Fruit fly (Drosophila melanogaster) whole organism, embryonic: ENCODE measurements around the gene CG14286.

Source experiments
- Asciz ChIP-seq: fragments of 200-800 bp; sonication (Bioruptor generic); optimal IDR thresholded peaks from 2 replicates; lab custom pipeline; 2017; ENCODE audit warnings: missing biosample characterization, mild to moderate bottlenecking, missing genetic modification characterization, missing genetic modification reagents
- Bgb ChIP-seq: fragments of 200-800 bp; sonication (Bioruptor generic); IDR thresholded peaks from 2 replicates; pipeline ENCODE4 v1.3.6; 2022; ENCODE audit warnings: missing biosample characterization, missing genetic modification characterization; ENCODE audit not compliant: partially characterized antibody
- CG10209 ChIP-seq: fragments of 200-800 bp; sonication (Bioruptor generic); optimal IDR thresholded peaks from 3 replicates; lab custom pipeline; 2017; ENCODE audit warnings: missing biosample characterization, mild to moderate bottlenecking, missing genetic modification characterization, missing genetic modification reagents
- CG10654 ChIP-seq: fragments of 200-800 bp; sonication (Bioruptor generic); optimal IDR thresholded peaks from 2 replicates; lab custom pipeline; 2016; ENCODE audit warnings: missing biosample characterization, missing genetic modification characterization
- CG11456 ChIP-seq: fragments of 200-800 bp; sonication (Bioruptor generic); IDR thresholded peaks from 3 replicates; pipeline ENCODE4 v1.3.6; 2022; ENCODE audit warnings: missing biosample characterization, missing genetic modification characterization
- CG11560 ChIP-seq: fragments of 200-800 bp; sonication (Bioruptor generic); IDR thresholded peaks from 3 replicates; pipeline ENCODE4 v1.3.6; 2022; ENCODE audit warnings: missing biosample characterization, missing genetic modification characterization
- CG12071 ChIP-seq: fragments of 200-800 bp; sonication (Bioruptor generic); optimal IDR thresholded peaks from 3 replicates; lab custom pipeline; 2018; ENCODE audit warnings: missing biosample characterization, mild to moderate bottlenecking, missing genetic modification characterization
- CG12659 ChIP-seq: fragments of 200-800 bp; sonication (Bioruptor generic); optimal IDR thresholded peaks from 3 replicates; lab custom pipeline; 2017; ENCODE audit warnings: mild to moderate bottlenecking, missing biosample characterization, missing genetic modification reagents, missing genetic modification characterization
- CG13424 ChIP-seq: fragments of 200-800 bp; sonication (Bioruptor generic); optimal IDR thresholded peaks from 2 replicates; lab custom pipeline; 2019; ENCODE audit warnings: missing biosample characterization, mild to moderate bottlenecking, missing genetic modification characterization, moderate library complexity
- CG17385 ChIP-seq: fragments of 200-800 bp; sonication (Bioruptor generic); optimal IDR thresholded peaks from 3 replicates; lab custom pipeline; 2018; ENCODE audit warnings: missing biosample characterization, mild to moderate bottlenecking, missing genetic modification characterization
- CG17829 ChIP-seq: fragments of 200-800 bp; optimal IDR thresholded peaks from 2 replicates; lab custom pipeline; 2019; ENCODE audit warnings: missing biosample characterization, mild to moderate bottlenecking, missing genetic modification characterization, moderate library complexity
- CG2678 ChIP-seq: fragments of 200-800 bp; sonication (Bioruptor generic); optimal IDR thresholded peaks from 3 replicates; lab custom pipeline; 2019; ENCODE audit warnings: missing biosample characterization, mild to moderate bottlenecking, missing genetic modification characterization, moderate library complexity
- CG2889 ChIP-seq: fragments of 200-800 bp; sonication (Bioruptor generic); IDR thresholded peaks from 3 replicates; pipeline ENCODE4 v1.3.6; 2022; ENCODE audit warnings: missing biosample characterization, missing genetic modification characterization
- CG31365 ChIP-seq: fragments of 200-800 bp; sonication (Bioruptor generic); optimal IDR thresholded peaks from 2 replicates; lab custom pipeline; 2018; ENCODE audit warnings: missing biosample characterization, mild to moderate bottlenecking, missing genetic modification characterization
- CG32532 ChIP-seq: fragments of 200-800 bp; sonication (Bioruptor generic); IDR thresholded peaks from 2 replicates; pipeline ENCODE4 v1.3.6; 2022; ENCODE audit warnings: missing biosample characterization, missing genetic modification characterization
- CG32767 ChIP-seq: fragments of 200-800 bp; sonication (Bioruptor generic); IDR thresholded peaks from 2 replicates; pipeline ENCODE4 v1.3.6; 2022; ENCODE audit warnings: missing biosample characterization, missing genetic modification characterization
- CG33213 ChIP-seq: fragments of 200-800 bp; sonication (Bioruptor generic); optimal IDR thresholded peaks from 3 replicates; lab custom pipeline; 2016; ENCODE audit warnings: missing biosample characterization, missing genetic modification characterization
- CG3847 ChIP-seq: fragments of 200-800 bp; sonication (Bioruptor generic); IDR thresholded peaks from 2 replicates; pipeline ENCODE4 v1.3.6; 2022; ENCODE audit warnings: missing biosample characterization, missing genetic modification characterization
- CG4282 ChIP-seq: fragments of 200-800 bp; sonication (Bioruptor generic); optimal IDR thresholded peaks from 2 replicates; lab custom pipeline; 2016; ENCODE audit warnings: missing biosample characterization, missing genetic modification characterization
- CG4360 ChIP-seq: fragments of 200-800 bp; sonication (Bioruptor generic); IDR thresholded peaks from 2 replicates; pipeline ENCODE4 v1.3.6; 2022; ENCODE audit warnings: missing biosample characterization, missing genetic modification characterization
- CG8924 ChIP-seq: fragments of 200-800 bp; optimal IDR thresholded peaks from 3 replicates; lab custom pipeline; 2019; ENCODE audit warnings: missing biosample characterization, mild to moderate bottlenecking, missing genetic modification characterization, moderate library complexity
- CG9609 ChIP-seq: fragments of 200-800 bp; sonication (Bioruptor generic); optimal IDR thresholded peaks from 3 replicates; lab custom pipeline; 2016; ENCODE audit warnings: missing biosample characterization, missing genetic modification characterization
- CG9932 ChIP-seq: fragments of 200-800 bp; sonication (Bioruptor generic); IDR thresholded peaks from 2 replicates; pipeline ENCODE4 v1.3.6; 2022; ENCODE audit warnings: missing biosample characterization, missing genetic modification characterization
- Camta ChIP-seq: fragments of 200-800 bp; sonication (Bioruptor generic); optimal IDR thresholded peaks from 2 replicates; lab custom pipeline; 2016; ENCODE audit warnings: missing biosample characterization, missing genetic modification characterization
- Hr39 ChIP-seq: fragments of >200 bp; optimal IDR thresholded peaks from 2 replicates; lab custom pipeline; 2017
- Kr ChIP-seq: fragments of 200-800 bp; sonication (Bioruptor generic); optimal IDR thresholded peaks from 2 replicates; lab custom pipeline; 2017; ENCODE audit warnings: missing biosample characterization, mild to moderate bottlenecking, missing genetic modification characterization
- Lpt ChIP-seq: fragments of >200 bp; optimal IDR thresholded peaks from 2 replicates; lab custom pipeline; 2018; ENCODE audit warnings: missing biosample characterization, missing genetic modification characterization
- Optix ChIP-seq: fragments of 200-800 bp; sonication (Bioruptor generic); IDR thresholded peaks from 3 replicates; pipeline ENCODE4 v1.3.6; 2022; ENCODE audit warnings: missing biosample characterization, missing genetic modification characterization
- Trl ChIP-seq, 3 experiments: fragments of >200 bp in 2 of 3; fragments of 200-800 bp in 1 of 3; sonication (Bioruptor generic) in 1 of 3; optimal IDR thresholded peaks; 2 replicates in 1 of 3; 3 replicates in 2 of 3; lab custom pipeline; 2016 to 2017; ENCODE audit warnings: missing biosample characterization in 1 of 3, missing genetic modification characterization in 1 of 3
- ase ChIP-seq: fragments of 200-800 bp; sonication (Bioruptor generic); IDR thresholded peaks from 3 replicates; pipeline ENCODE4 v1.3.6; 2022; ENCODE audit warnings: missing biosample characterization, missing genetic modification characterization
- chinmo ChIP-seq: fragments of 200-800 bp; sonication (Bioruptor generic); IDR thresholded peaks from 4 replicates; pipeline ENCODE4 v1.3.6; 2022; ENCODE audit warnings: missing biosample characterization, missing genetic modification characterization; ENCODE audit not compliant: partially characterized antibody
- ci ChIP-seq: fragments of 200-800 bp; sonication (Bioruptor generic); IDR thresholded peaks from 3 replicates; pipeline ENCODE4 v1.3.6; 2022; ENCODE audit warnings: missing biosample characterization, missing genetic modification characterization
- da ChIP-seq: fragments of 200-800 bp; sonication (Bioruptor generic); optimal IDR thresholded peaks from 2 replicates; lab custom pipeline; 2016; ENCODE audit warnings: missing biosample characterization, missing genetic modification characterization
- dimm ChIP-seq: fragments of 200-800 bp; sonication (Bioruptor generic); IDR thresholded peaks from 2 replicates; pipeline ENCODE4 v1.3.6; 2022; ENCODE audit warnings: missing biosample characterization, missing genetic modification characterization
- eve ChIP-seq, 2 experiments: fragments of >200 bp; optimal IDR thresholded peaks; 2 replicates each; lab custom pipeline; 2017; ENCODE audit warnings: missing biosample characterization in 2 of 2, missing genetic modification characterization in 2 of 2
- ewg ChIP-seq: fragments of 200-800 bp; sonication (Bioruptor generic); optimal IDR thresholded peaks from 3 replicates; lab custom pipeline; 2017; ENCODE audit warnings: mild to moderate bottlenecking, missing biosample characterization, missing genetic modification reagents, missing genetic modification characterization
- gro ChIP-seq: fragments of 200-800 bp; sonication (Bioruptor generic); optimal IDR thresholded peaks from 2 replicates; lab custom pipeline; 2016; ENCODE audit warnings: missing biosample characterization, missing genetic modification characterization
- nerfin-2 ChIP-seq: fragments of 200-800 bp; sonication (Bioruptor generic); IDR thresholded peaks from 2 replicates; pipeline ENCODE4 v1.3.6; 2022; ENCODE audit warnings: missing biosample characterization, missing genetic modification characterization; ENCODE audit not compliant: partially characterized antibody
- prd ChIP-seq, 3 experiments: fragments of >200 bp in 2 of 3; fragments of 200-800 bp in 1 of 3; sonication (Bioruptor generic) in 1 of 3; optimal IDR thresholded peaks in 2 of 3; IDR thresholded peaks in 1 of 3; 2 replicates in 2 of 3; 3 replicates in 1 of 3; pipeline versions ENCODE4 v1.3.6 to Lab custom; 2017 to 2022; ENCODE audit warnings: missing biosample characterization in 1 of 3, missing genetic modification characterization in 1 of 3
- pros ChIP-seq: fragments of 200-800 bp; sonication (Bioruptor generic); optimal IDR thresholded peaks from 3 replicates; lab custom pipeline; 2019; ENCODE audit warnings: missing biosample characterization, mild to moderate bottlenecking, missing genetic modification characterization, moderate library complexity
- pzg ChIP-seq: fragments of 200-800 bp; sonication (Bioruptor generic); optimal IDR thresholded peaks from 3 replicates; lab custom pipeline; 2018; ENCODE audit warnings: missing biosample characterization, mild to moderate bottlenecking, missing genetic modification characterization, moderate library complexity
- sd ChIP-seq: fragments of 200-800 bp; sonication (Bioruptor generic); optimal IDR thresholded peaks from 3 replicates; lab custom pipeline; 2018; ENCODE audit warnings: missing biosample characterization, mild to moderate bottlenecking, missing genetic modification characterization, moderate library complexity
- sens ChIP-seq: fragments of 200-800 bp; sonication (Bioruptor generic); peaks from one replicate; lab custom pipeline; 2016; ENCODE audit warnings: missing biosample characterization, missing genetic modification characterization
- sens-2 ChIP-seq: fragments of 200-800 bp; sonication (Bioruptor generic); IDR thresholded peaks from 2 replicates; pipeline ENCODE4 v1.3.6; 2022; ENCODE audit warnings: missing biosample characterization, missing genetic modification characterization
- seq ChIP-seq: fragments of 200-800 bp; sonication (Bioruptor generic); IDR thresholded peaks from 2 replicates; pipeline ENCODE4 v1.3.6; 2022; ENCODE audit warnings: missing biosample characterization, missing genetic modification characterization
- slou ChIP-seq: fragments of 200-800 bp; sonication (Bioruptor generic); optimal IDR thresholded peaks from 3 replicates; lab custom pipeline; 2016; ENCODE audit warnings: missing biosample characterization, missing genetic modification characterization
- slp2 ChIP-seq: fragments of 200-800 bp; sonication (Bioruptor generic); optimal IDR thresholded peaks from 2 replicates; lab custom pipeline; 2016; ENCODE audit warnings: missing biosample characterization, missing genetic modification characterization
- sqz ChIP-seq: fragments of 200-800 bp; sonication (Bioruptor generic); optimal IDR thresholded peaks from 3 replicates; lab custom pipeline; 2018; ENCODE audit warnings: missing biosample characterization, mild to moderate bottlenecking, missing genetic modification characterization
- vnd ChIP-seq: fragments of 200-800 bp; sonication (Bioruptor generic); IDR thresholded peaks from 3 replicates; pipeline ENCODE4 v1.3.6; 2022; ENCODE audit warnings: missing biosample characterization, missing genetic modification characterization; ENCODE audit not compliant: partially characterized antibody

Gene CG14286

dm6 chr3R:19015423-19015810, 8.5 kb upstream of the CG14286 start:
- TF ChIP-seq CG2678 (tag; lab: Kevin White, UChicago) = no peak
- TF ChIP-seq CG3847 (GFP tag; lab: Robert Waterston, UW) = no peak
- TF ChIP-seq CG10209 (GFP tag; lab: Kevin White, UChicago) = no peak
- no peak for TF ChIP-seq CG4282 (GFP tag; lab: Kevin White, UChicago)
- TF ChIP-seq CG2889 = no peak
- TF ChIP-seq CG9932 (GFP tag; lab: Robert Waterston, UW) = no peak
- peak; percentile 67 for TF ChIP-seq sd (tag; lab: Kevin White, UChicago)
- no peak for TF ChIP-seq CG9609 (GFP tag; lab: Kevin White, UChicago)
- TF ChIP-seq Trl (optimal IDR thresholded peaks at IDR 0.05; lab: Kevin White, UChicago) = peak in 1 of 2 experiments; percentile 57
- no peak for TF ChIP-seq Trl (GFP tag; optimal IDR thresholded peaks at IDR 0.05; lab: Kevin White, UChicago)
- no peak for TF ChIP-seq CG11560 (tag; lab: Robert Waterston, UW)
- no peak for TF ChIP-seq Camta (GFP tag; lab: Kevin White, UChicago)
- TF ChIP-seq CG17385 (GFP tag; lab: Kevin White, UChicago) = no peak
- peak; percentile 60 for TF ChIP-seq sens (GFP tag; lab: Kevin White, UChicago)
- no peak for TF ChIP-seq CG32767 (GFP tag; lab: Robert Waterston, UW)
- TF ChIP-seq Lpt = no peak
- no peak for TF ChIP-seq CG13424 (tag; lab: Kevin White, UChicago)

DNA sequence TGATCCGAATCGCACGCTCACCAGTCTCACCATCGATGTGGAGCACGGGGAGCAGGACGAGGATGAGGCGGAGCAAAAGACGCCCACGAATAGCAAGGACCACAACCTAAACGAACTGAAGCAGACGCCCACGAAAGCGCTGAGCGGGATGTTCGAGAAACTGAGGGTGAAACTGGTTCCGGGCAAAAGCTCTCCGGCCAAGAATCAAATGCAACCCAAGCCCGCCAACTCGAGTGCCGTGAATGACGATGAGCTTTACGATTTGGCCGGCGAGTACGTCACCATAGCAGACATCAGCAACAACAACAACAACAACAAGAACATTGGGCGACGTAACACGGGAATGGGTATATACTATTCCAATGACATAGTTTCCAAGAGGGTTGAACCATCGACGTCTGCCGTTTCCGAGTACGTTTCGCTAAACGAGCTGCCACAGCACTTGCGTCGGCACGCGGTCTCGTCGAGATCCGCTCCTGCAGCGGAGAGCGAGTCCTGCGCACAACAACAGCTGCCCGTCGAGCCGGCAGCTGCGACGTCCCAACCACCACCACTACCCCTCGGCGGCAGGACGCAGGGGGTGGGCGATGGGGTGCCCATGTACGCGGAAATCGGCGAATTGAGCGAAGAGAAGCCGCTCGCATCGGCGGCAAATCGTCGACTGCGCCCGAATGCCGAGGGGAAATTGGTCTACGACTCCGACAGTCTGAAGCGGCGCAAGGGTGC, 6.4 kb upstream of the CG14286 start:
- TF ChIP-seq nerfin-2 (GFP tag; lab: Robert Waterston, UW) (no peak), pzg (GFP tag; lab: Kevin White, UChicago) (peak; percentile 26), CG11456 (GFP tag; lab: Robert Waterston, UW) (no peak), CG4360 (GFP tag; lab: Robert Waterston, UW) (peak; percentile 87), ase (peak; percentile 53; the same call in 1 of the 3 replicates), sens-2 (GFP tag; lab: Robert Waterston, UW) (no peak), seq (peak; percentile 84), CG10654 (GFP tag; lab: Kevin White, UChicago) (no peak), eve (GFP tag; optimal IDR thresholded peaks at IDR 0.05; lab: Kevin White, UChicago) (no peak), gro (GFP tag; lab: Kevin White, UChicago) (no peak), pros (peak; percentile 80), CG32532 (GFP tag; lab: Robert Waterston, UW) (peak; percentile 18; the same call in 1 of the 2 replicates), CG8924 (tag; lab: Kevin White, UChicago) (no peak), prd (optimal IDR thresholded peaks at IDR 0.05; lab: Kevin White, UChicago) (no peak), prd (GFP tag; IDR thresholded peaks at IDR 0.05; lab: Robert Waterston, UW) (no peak), CG12071 (GFP tag; lab: Kevin White, UChicago) (no peak), chinmo (GFP tag; lab: Robert Waterston, UW) (0 out of 4 replicates have a peak, but pooled peaks have one; percentile 39), Optix (no peak), Kr (no peak), da (GFP tag; lab: Kevin White, UChicago) (peak; percentile 19), vnd (no peak), Asciz (GFP tag; lab: Kevin White, UChicago) (no peak), dimm (GFP tag; lab: Robert Waterston, UW) (no peak), CG17829 (tag; lab: Kevin White, UChicago) (no peak), CG33213 (GFP tag; lab: Kevin White, UChicago) (no peak), Bgb (peak; percentile 34; the same call in 1 of the 2 replicates), slp2 (GFP tag; lab: Kevin White, UChicago) (no peak), sqz (GFP tag; lab: Kevin White, UChicago) (no peak), Hr39 (no peak), slou (GFP tag; lab: Kevin White, UChicago) (no peak), ci (GFP tag; lab: Robert Waterston, UW) (0 out of 3 replicates have a peak, but pooled peaks have one; percentile 31), CG12659 (GFP tag; lab: Kevin White, UChicago) (no peak), CG31365 (no peak), ewg (GFP tag; lab: Kevin White, UChicago) (peak; percentile 95)
